Fruit fly (Drosophila melanogaster) whole organism, pupa: ENCODE data around the gene CG1896.

Experiments
- CG10348 ChIP-seq: fragments of 200-800 bp; sonication (Bioruptor generic); IDR thresholded peaks from 2 replicates; pipeline ENCODE4 v1.3.6; 2022; ENCODE audit warnings: missing biosample characterization, missing genetic modification characterization
- CG12605 ChIP-seq: fragments of 200-800 bp; sonication (Bioruptor generic); IDR thresholded peaks from 2 replicates; pipeline ENCODE4 v1.3.6; 2022; ENCODE audit warnings: missing biosample characterization, missing genetic modification characterization
- CG13204 ChIP-seq: fragments of 200-800 bp; sonication (Bioruptor generic); optimal IDR thresholded peaks from 2 replicates; lab custom pipeline; 2018; ENCODE audit warnings: missing biosample characterization, mild to moderate bottlenecking, missing genetic modification characterization, moderate library complexity
- CG14655 ChIP-seq: fragments of 200-800 bp; sonication (Bioruptor generic); optimal IDR thresholded peaks from 3 replicates; lab custom pipeline; 2017; ENCODE audit warnings: mild to moderate bottlenecking, missing biosample characterization, missing genetic modification reagents, missing genetic modification characterization
- CG15710 ChIP-seq: fragments of 200-800 bp; sonication (Bioruptor generic); optimal IDR thresholded peaks from 2 replicates; lab custom pipeline; 2018; ENCODE audit warnings: missing biosample characterization, mild to moderate bottlenecking, missing genetic modification characterization, moderate library complexity
- CG17806 ChIP-seq: fragments of 200-800 bp; sonication (Bioruptor generic); optimal IDR thresholded peaks from 2 replicates; lab custom pipeline; 2018; ENCODE audit warnings: missing biosample characterization, mild to moderate bottlenecking, missing genetic modification characterization, moderate library complexity
- CG32121 ChIP-seq: fragments of 200-800 bp; sonication (Bioruptor generic); IDR thresholded peaks from 2 replicates; pipeline ENCODE4 v1.3.6; 2022; ENCODE audit warnings: missing biosample characterization, missing genetic modification characterization
- CG34367 ChIP-seq: fragments of 200-800 bp; sonication (Bioruptor generic); optimal IDR thresholded peaks from 2 replicates; lab custom pipeline; 2018; ENCODE audit warnings: missing biosample characterization, mild to moderate bottlenecking, missing genetic modification characterization
- CG4496 ChIP-seq: fragments of 200-800 bp; sonication (Bioruptor generic); IDR thresholded peaks from 3 replicates; pipeline ENCODE4 v1.3.6; 2022; ENCODE audit warnings: missing biosample characterization, missing genetic modification characterization
- CG8159 ChIP-seq: fragments of 200-800 bp; sonication (Bioruptor generic); optimal IDR thresholded peaks from 3 replicates; lab custom pipeline; 2018; ENCODE audit warnings: missing biosample characterization, mild to moderate bottlenecking, missing genetic modification characterization, moderate library complexity
- CG8301 ChIP-seq: fragments of 200-800 bp; sonication (Bioruptor generic); optimal IDR thresholded peaks from 2 replicates; lab custom pipeline; 2018; ENCODE audit warnings: missing biosample characterization, mild to moderate bottlenecking, missing genetic modification characterization
- CG9948 ChIP-seq: fragments of 200-800 bp; sonication (Bioruptor generic); optimal IDR thresholded peaks from 2 replicates; lab custom pipeline; 2018; ENCODE audit warnings: missing biosample characterization, mild to moderate bottlenecking, missing genetic modification characterization, moderate library complexity
- D1 ChIP-seq: fragments of 200-800 bp; sonication (Bioruptor generic); optimal IDR thresholded peaks from 2 replicates; lab custom pipeline; 2018; ENCODE audit warnings: missing biosample characterization, mild to moderate bottlenecking, missing genetic modification characterization, moderate library complexity
- EcR ChIP-seq: fragments of 200-800 bp; sonication (Bioruptor generic); optimal IDR thresholded peaks from 3 replicates; lab custom pipeline; 2019; ENCODE audit warnings: missing biosample characterization, missing genetic modification characterization, mild to moderate bottlenecking, moderate library complexity, missing genetic modification reagents
- Ets98B ChIP-seq: fragments of 200-800 bp; sonication (Bioruptor generic); IDR thresholded peaks from 2 replicates; pipeline ENCODE4 v1.3.6; 2022; ENCODE audit warnings: missing biosample characterization, missing genetic modification characterization
- Pif1A ChIP-seq: fragments of 200-800 bp; sonication (Bioruptor generic); optimal IDR thresholded peaks from 3 replicates; lab custom pipeline; 2016; ENCODE audit warnings: missing biosample characterization, missing genetic modification characterization
- Pif1B ChIP-seq: fragments of 200-800 bp; sonication (Bioruptor generic); optimal IDR thresholded peaks from 3 replicates; lab custom pipeline; 2016; ENCODE audit warnings: missing biosample characterization, missing genetic modification characterization
- Snoo ChIP-seq: fragments of 200-800 bp; sonication (Bioruptor generic); optimal IDR thresholded peaks from 3 replicates; lab custom pipeline; 2017; ENCODE audit warnings: missing biosample characterization, mild to moderate bottlenecking, missing genetic modification characterization, inconsistent platforms
- fd96Ca ChIP-seq: fragments of 200-800 bp; sonication (Bioruptor generic); IDR thresholded peaks from 3 replicates; pipeline ENCODE4 v1.3.6; 2022; ENCODE audit warnings: missing biosample characterization, missing genetic modification characterization
- gl ChIP-seq: fragments of 200-800 bp; sonication (Bioruptor generic); optimal IDR thresholded peaks from 2 replicates; lab custom pipeline; 2018; ENCODE audit warnings: missing biosample characterization, mild to moderate bottlenecking, missing genetic modification characterization
- rn ChIP-seq: fragments of 200-800 bp; sonication (Bioruptor generic); IDR thresholded peaks from 2 replicates; pipeline ENCODE4 v1.3.6; 2022; ENCODE audit warnings: missing biosample characterization, missing genetic modification characterization

The CG1896 gene

dm6 chr3R:31709142-31709541, 34.9 kb upstream of the CG1896 start:
- TF ChIP-seq CG9948 (tag; lab: Kevin White, UChicago) (peak; percentile 19), CG12605 (GFP tag; lab: Robert Waterston, UW) (peak; percentile 70), Ets98B (GFP tag; lab: Robert Waterston, UW) (peak; percentile 87), rn (0 out of 2 replicates have a peak, but pooled peaks have one; percentile 41), CG8301 (peak; percentile 71), CG8159 (tag; lab: Kevin White, UChicago) (no peak), D1 (no peak), CG34367 (no peak), CG4496 (GFP tag; lab: Robert Waterston, UW) (peak; percentile 91), fd96Ca (GFP tag; lab: Robert Waterston, UW) (peak; percentile 86), CG13204 (GFP tag; lab: Kevin White, UChicago) (peak; percentile 2), Pif1B (GFP tag; lab: Kevin White, UChicago) (peak; percentile 12), CG32121 (GFP tag; lab: Robert Waterston, UW) (peak; percentile 86), Snoo (tag; lab: Kevin White, UChicago) (no peak), CG17806 (tag; lab: Kevin White, UChicago) (no peak), Pif1A (peak; percentile 33), gl (tag; lab: Kevin White, UChicago) (no peak), CG15710 (tag; lab: Kevin White, UChicago) (no peak), CG10348 (GFP tag; lab: Robert Waterston, UW) (peak; percentile 60; the same call in 1 of the 2 replicates), EcR (GFP tag; lab: Kevin White, UChicago) (no peak), CG14655 (GFP tag; lab: Kevin White, UChicago) (peak; percentile 72)
- TF ChIP-seq, all 21 proteins: peak for 13

dm6 chr3R:31709769-31710168, 34.3 kb upstream of the CG1896 start:
- TF ChIP-seq CG8301 = peak; percentile 32
- no peak for TF ChIP-seq Pif1B (GFP tag; lab: Kevin White, UChicago)
- TF ChIP-seq fd96Ca (GFP tag; lab: Robert Waterston, UW) = peak; percentile 51; the same call in 2 of the 3 replicates
- peak; percentile 12; the same call in 1 of the 2 replicates for TF ChIP-seq Ets98B (GFP tag; lab: Robert Waterston, UW)
- peak; percentile 36 for TF ChIP-seq CG14655 (GFP tag; lab: Kevin White, UChicago)
- peak; percentile 49 for TF ChIP-seq CG32121 (GFP tag; lab: Robert Waterston, UW)
- no peak for TF ChIP-seq CG13204 (GFP tag; lab: Kevin White, UChicago)
- TF ChIP-seq CG12605 (GFP tag; lab: Robert Waterston, UW) = 0 out of 2 replicates have a peak, but pooled peaks have one; percentile 11

- no peak for TF ChIP-seq CG9948 (tag; lab: Kevin White, UChicago)
- peak; percentile 25 for TF ChIP-seq CG8301
- no peak for TF ChIP-seq CG32121 (GFP tag; lab: Robert Waterston, UW)
- TF ChIP-seq CG14655 (GFP tag; lab: Kevin White, UChicago) = peak; percentile 54
Measured at dm6 chr3R:31711270-31712029, 32.6 kb upstream of the CG1896 start.

- TF ChIP-seq CG8159 (tag; lab: Kevin White, UChicago) (no peak), CG10348 (GFP tag; lab: Robert Waterston, UW) (no peak), CG14655 (GFP tag; lab: Kevin White, UChicago) (peak; percentile 80), CG4496 (GFP tag; lab: Robert Waterston, UW) (peak; percentile 62; the same call in 2 of the 3 replicates), CG17806 (tag; lab: Kevin White, UChicago) (peak; percentile 12), CG9948 (tag; lab: Kevin White, UChicago) (peak; percentile 10), CG34367 (no peak), Pif1B (GFP tag; lab: Kevin White, UChicago) (no peak), fd96Ca (GFP tag; lab: Robert Waterston, UW) (0 out of 3 replicates have a peak, but pooled peaks have one; percentile 38), gl (tag; lab: Kevin White, UChicago) (no peak), rn (no peak), CG8301 (peak; percentile 62), Snoo (tag; lab: Kevin White, UChicago) (no peak), CG12605 (GFP tag; lab: Robert Waterston, UW) (peak; percentile 16; the same call in 1 of the 2 replicates), CG13204 (GFP tag; lab: Kevin White, UChicago) (no peak), CG15710 (tag; lab: Kevin White, UChicago) (no peak), CG32121 (GFP tag; lab: Robert Waterston, UW) (no peak), Pif1A (peak; percentile 3), Ets98B (GFP tag; lab: Robert Waterston, UW) (peak; percentile 25), D1 (no peak), EcR (GFP tag; lab: Kevin White, UChicago) (no peak)
Measured at dm6 chr3R:31712585-31712984, 31.5 kb upstream of the CG1896 start.

- 0 out of 2 replicates have a peak, but pooled peaks have one; percentile 20 for TF ChIP-seq CG10348 (GFP tag; lab: Robert Waterston, UW)
- TF ChIP-seq EcR (GFP tag; lab: Kevin White, UChicago) = peak; percentile 91
- TF ChIP-seq gl (tag; lab: Kevin White, UChicago) = peak; percentile 20
- 0 out of 2 replicates have a peak, but pooled peaks have one; percentile 6 for TF ChIP-seq CG32121 (GFP tag; lab: Robert Waterston, UW)
- no peak for TF ChIP-seq CG9948 (tag; lab: Kevin White, UChicago)
- no peak for TF ChIP-seq CG12605 (GFP tag; lab: Robert Waterston, UW)
- peak; percentile 58 for TF ChIP-seq CG13204 (GFP tag; lab: Kevin White, UChicago)
- no peak for TF ChIP-seq CG34367
- TF ChIP-seq Snoo (tag; lab: Kevin White, UChicago) = peak; percentile 35
- peak; percentile 24 for TF ChIP-seq CG8159 (tag; lab: Kevin White, UChicago)
- TF ChIP-seq CG14655 (GFP tag; lab: Kevin White, UChicago) = no peak
- TF ChIP-seq CG17806 (tag; lab: Kevin White, UChicago) = no peak
- no peak for TF ChIP-seq rn
- TF ChIP-seq D1 = no peak
- TF ChIP-seq Pif1B (GFP tag; lab: Kevin White, UChicago) = peak; percentile 21
- no peak for TF ChIP-seq CG15710 (tag; lab: Kevin White, UChicago)
- peak; percentile 31 for TF ChIP-seq Pif1A
- peak; percentile 59; the same call in 2 of the 3 replicates for TF ChIP-seq fd96Ca (GFP tag; lab: Robert Waterston, UW)
- peak; percentile 42; the same call in 1 of the 2 replicates for TF ChIP-seq Ets98B (GFP tag; lab: Robert Waterston, UW)
- TF ChIP-seq CG4496 (GFP tag; lab: Robert Waterston, UW) = peak; percentile 80
- peak; percentile 0 for TF ChIP-seq CG8301
- TF ChIP-seq, all 21 proteins: peak for 13
Measured at dm6 chr3R:31713306-31714123, 30.6 kb upstream of the CG1896 start, which contains the start of gene ttk. Gene ttk, plus strand, starts transcription at chr3R:31713867.
